Worm (Caenorhabditis elegans) whole organism, L4 larva: ENCODE data around the gene rgs-5.

ENCODE experiments used
- F26F4.8 ChIP-seq: fragments of 200-800 bp; sonication (Bioruptor generic); conservative IDR thresholded peaks from 2 replicates; pipeline ENCODE4 v1.3.6; 2022; ENCODE audit warnings: missing genetic modification characterization, missing compliant biosample characterization
- F37D6.2 ChIP-seq: sonication (generic microtip); optimal IDR thresholded peaks from 2 replicates; lab custom pipeline; 2016; ENCODE audit warnings: mild to moderate bottlenecking, missing genetic modification characterization, missing compliant biosample characterization
- R02D3.7 ChIP-seq: fragments of 150-350 bp; sonication (generic microtip); optimal IDR thresholded peaks from 3 replicates; lab custom pipeline; 2014; ENCODE audit warnings: missing biosample characterization, missing genetic modification characterization
- Y48G9A.11 ChIP-seq: fragments of 200-800 bp; sonication (Bioruptor generic); IDR thresholded peaks from 2 replicates; pipeline ENCODE4 v1.3.6; 2022; ENCODE audit warnings: missing genetic modification reagents, missing genetic modification characterization, missing compliant biosample characterization
- Y5F2A.4 ChIP-seq: fragments of 200-800 bp; sonication (Bioruptor generic); optimal IDR thresholded peaks from 2 replicates; lab custom pipeline; 2018; ENCODE audit warnings: mild to moderate bottlenecking, missing genetic modification characterization, missing compliant biosample characterization
- ZK337.2 ChIP-seq: fragments of 200-800 bp; sonication (Bioruptor generic); IDR thresholded peaks from 2 replicates; pipeline ENCODE4 v1.3.6; 2022; ENCODE audit warnings: missing genetic modification reagents, missing genetic modification characterization, missing compliant biosample characterization
- aly-2 ChIP-seq: sonication (generic microtip); optimal IDR thresholded peaks from 2 replicates; lab custom pipeline; 2018; ENCODE audit warnings: missing biosample characterization, missing genetic modification characterization
- arid-1 ChIP-seq: fragments of 200-800 bp; sonication (Bioruptor generic); conservative IDR thresholded peaks from 2 replicates; pipeline ENCODE4 v1.3.6; 2022; ENCODE audit warnings: missing genetic modification reagents, missing genetic modification characterization, missing compliant biosample characterization
- attf-4 ChIP-seq: sonication (generic microtip); optimal IDR thresholded peaks from 3 replicates; lab custom pipeline; 2017; ENCODE audit warnings: missing biosample characterization, missing genetic modification characterization
- ceh-20 ChIP-seq: fragments of 200-800 bp; sonication (Bioruptor generic); IDR thresholded peaks from 2 replicates; pipeline ENCODE4 v1.3.6; 2022; ENCODE audit warnings: missing genetic modification reagents, missing genetic modification characterization, missing compliant biosample characterization
- ceh-28 ChIP-seq: fragments of 150-350 bp; optimal IDR thresholded peaks from 2 replicates; lab custom pipeline; 2014; ENCODE audit warnings: missing biosample characterization, missing genetic modification reagents, missing genetic modification characterization
- daf-12 ChIP-seq: fragments of 150-350 bp; optimal IDR thresholded peaks from 2 replicates; lab custom pipeline; 2014; ENCODE audit warnings: missing biosample characterization, missing genetic modification reagents, missing genetic modification characterization
- daf-16 ChIP-seq, 3 experiments: sonication (generic microtip); optimal IDR thresholded peaks; 2 replicates each; lab custom pipeline; 2016 to 2017; ENCODE audit warnings: missing genetic modification characterization in 3 of 3, missing genetic modification reagents in 3 of 3, mild to moderate bottlenecking in 2 of 3, missing compliant biosample characterization in 2 of 3, missing biosample characterization in 1 of 3, moderate library complexity in 1 of 3
- daf-19 ChIP-seq: fragments of 200-800 bp; sonication (Bioruptor generic); conservative IDR thresholded peaks from 2 replicates; pipeline ENCODE4 v1.3.6; 2022; ENCODE audit warnings: missing genetic modification characterization, missing compliant biosample characterization
- daf-8 ChIP-seq: fragments of 200-800 bp; sonication (Bioruptor generic); IDR thresholded peaks from 2 replicates; pipeline ENCODE4 v1.3.6; 2022; ENCODE audit warnings: missing genetic modification characterization, missing compliant biosample characterization
- dmd-8 ChIP-seq: fragments of 200-800 bp; sonication (Bioruptor generic); IDR thresholded peaks from 2 replicates; pipeline ENCODE4 v1.3.6; 2022; ENCODE audit warnings: missing genetic modification characterization, missing compliant biosample characterization
- dmd-9 ChIP-seq: fragments of 200-800 bp; sonication (Bioruptor generic); IDR thresholded peaks from 2 replicates; pipeline ENCODE4 v1.3.6; 2022; ENCODE audit warnings: missing genetic modification reagents, missing genetic modification characterization, missing compliant biosample characterization
- dpl-1 ChIP-seq: fragments of 150-350 bp; optimal IDR thresholded peaks from 2 replicates; lab custom pipeline; 2014; ENCODE audit warnings: missing biosample characterization, missing genetic modification reagents, missing genetic modification characterization
- duxl-1 ChIP-seq: sonication (generic microtip); optimal IDR thresholded peaks from 2 replicates; lab custom pipeline; 2016; ENCODE audit warnings: mild to moderate bottlenecking, missing genetic modification characterization, moderate library complexity, missing compliant biosample characterization; ENCODE audit not compliant: poor library complexity
- dve-1 ChIP-seq: sonication (generic microtip); optimal IDR thresholded peaks from 2 replicates; lab custom pipeline; 2017; ENCODE audit warnings: antibody characterized with exemption, mild to moderate bottlenecking, missing genetic modification characterization, missing compliant biosample characterization; ENCODE audit not compliant: insufficient read depth
- egl-27 ChIP-seq: sonication (generic microtip); optimal IDR thresholded peaks from 3 replicates; lab custom pipeline; 2017; ENCODE audit warnings: missing biosample characterization, missing genetic modification reagents, missing genetic modification characterization
- egl-43 ChIP-seq: fragments of 200-800 bp; sonication (Bioruptor generic); IDR thresholded peaks from 2 replicates; pipeline ENCODE4 v1.3.6; 2022; ENCODE audit warnings: missing genetic modification reagents, missing genetic modification characterization, missing compliant biosample characterization
- fos-1 ChIP-seq: fragments of 150-350 bp; optimal IDR thresholded peaks from 2 replicates; lab custom pipeline; 2014; ENCODE audit warnings: missing biosample characterization, missing genetic modification characterization
- hif-1 ChIP-seq, 2 experiments: sonication (generic microtip); optimal IDR thresholded peaks; 2 replicates each; lab custom pipeline; 2016 to 2017; ENCODE audit warnings: missing compliant biosample characterization in 2 of 2, missing genetic modification characterization in 2 of 2, missing genetic modification reagents in 2 of 2, missing genotype in 2 of 2, mild to moderate bottlenecking in 1 of 2
- hlh-11 ChIP-seq: fragments of 200-800 bp; sonication (Bioruptor generic); optimal IDR thresholded peaks from 2 replicates; lab custom pipeline; 2018; ENCODE audit warnings: mild to moderate bottlenecking, missing genetic modification characterization, missing compliant biosample characterization
- hlh-30 ChIP-seq: sonication (generic microtip); optimal IDR thresholded peaks from 2 replicates; lab custom pipeline; 2017; ENCODE audit warnings: antibody characterized with exemption, mild to moderate bottlenecking, missing genetic modification characterization, missing compliant biosample characterization; ENCODE audit not compliant: insufficient read depth
- hmg-1.1 ChIP-seq: fragments of 200-800 bp; sonication (Bioruptor generic); IDR thresholded peaks from 2 replicates; pipeline ENCODE4 v1.3.6; 2022; ENCODE audit warnings: missing genetic modification reagents, missing genetic modification characterization, missing compliant biosample characterization
- jun-1 ChIP-seq: fragments of 150-350 bp; optimal IDR thresholded peaks from 2 replicates; lab custom pipeline; 2014; ENCODE audit warnings: missing biosample characterization, missing genetic modification reagents, missing genetic modification characterization
- lim-7 ChIP-seq: fragments of 200-800 bp; sonication (Bioruptor generic); IDR thresholded peaks from 2 replicates; pipeline ENCODE4 v1.3.6; 2022; ENCODE audit warnings: missing genetic modification characterization, missing compliant biosample characterization
- lin-1 ChIP-seq: fragments of 200-800 bp; sonication (Bioruptor generic); IDR thresholded peaks from 2 replicates; pipeline ENCODE4 v1.3.6; 2022; ENCODE audit warnings: missing genetic modification reagents, missing genetic modification characterization, missing compliant biosample characterization
- lin-15B ChIP-seq: fragments of 150-350 bp; sonication (generic microtip); optimal IDR thresholded peaks from 3 replicates; lab custom pipeline; 2014; ENCODE audit warnings: missing biosample characterization, missing genetic modification characterization
- lsy-2 ChIP-seq, 2 experiments: fragments of 150-350 bp in 1 of 2; sonication (generic microtip) in 1 of 2; optimal IDR thresholded peaks; 2 replicates each; lab custom pipeline; 2014 to 2017; ENCODE audit warnings: missing biosample characterization in 2 of 2, missing genetic modification characterization in 2 of 2
- mdt-29 ChIP-seq: fragments of 200-800 bp; sonication (Bioruptor generic); IDR thresholded peaks from 2 replicates; pipeline ENCODE4 v1.3.6; 2022; ENCODE audit warnings: missing genetic modification reagents, missing genetic modification characterization, missing compliant biosample characterization
- mes-2 ChIP-seq: sonication (generic microtip); optimal IDR thresholded peaks from 2 replicates; lab custom pipeline; 2016; ENCODE audit warnings: missing genotype, mild to moderate bottlenecking, missing genetic modification characterization, missing compliant biosample characterization; ENCODE audit not compliant: poor library complexity, severe bottlenecking
- mxl-3 ChIP-seq: fragments of 200-800 bp; sonication (Bioruptor generic); optimal IDR thresholded peaks from 2 replicates; lab custom pipeline; 2018; ENCODE audit warnings: mild to moderate bottlenecking, missing genetic modification characterization, missing compliant biosample characterization
- nhr-102 ChIP-seq: sonication (generic microtip); optimal IDR thresholded peaks from 2 replicates; lab custom pipeline; 2016; ENCODE audit warnings: mild to moderate bottlenecking, missing genetic modification characterization, moderate library complexity, missing compliant biosample characterization
- nhr-48 ChIP-seq: sonication (generic microtip); optimal IDR thresholded peaks from 2 replicates; lab custom pipeline; 2016; ENCODE audit warnings: mild to moderate bottlenecking, missing genetic modification characterization, missing compliant biosample characterization
- pha-4 ChIP-seq, 2 experiments: fragments of 150-350 bp in 1 of 2; fragments of 200-800 bp in 1 of 2; sonication (Bioruptor generic) in 1 of 2; IDR thresholded peaks in 1 of 2; optimal IDR thresholded peaks in 1 of 2; 2 replicates each; pipeline versions ENCODE4 v1.3.6 to Lab custom; 2014 to 2022; ENCODE audit warnings: missing genetic modification characterization in 2 of 2, missing genetic modification reagents in 2 of 2, missing biosample characterization in 1 of 2, missing compliant biosample characterization in 1 of 2
- php-3 ChIP-seq: fragments of 200-800 bp; sonication (Bioruptor generic); IDR thresholded peaks from 2 replicates; pipeline ENCODE4 v1.3.6; 2022; ENCODE audit warnings: missing genetic modification reagents, missing genetic modification characterization, missing compliant biosample characterization
- snpc-4 ChIP-seq: fragments of 150-350 bp; optimal IDR thresholded peaks from 2 replicates; lab custom pipeline; 2014; ENCODE audit warnings: missing biosample characterization, missing genetic modification characterization
- spr-1 ChIP-seq: sonication (generic microtip); optimal IDR thresholded peaks from 2 replicates; lab custom pipeline; 2016; ENCODE audit warnings: mild to moderate bottlenecking, missing genetic modification characterization, missing compliant biosample characterization
- spr-3 ChIP-seq: fragments of 200-800 bp; sonication (Bioruptor generic); optimal IDR thresholded peaks from 2 replicates; lab custom pipeline; 2018; ENCODE audit warnings: mild to moderate bottlenecking, missing genetic modification characterization, missing compliant biosample characterization
- unc-39 ChIP-seq: sonication (generic microtip); optimal IDR thresholded peaks from 2 replicates; lab custom pipeline; 2017; ENCODE audit warnings: missing biosample characterization, missing genetic modification characterization
- unc-62 ChIP-seq, 3 experiments: fragments of 150-350 bp in 1 of 3; sonication (generic microtip); optimal IDR thresholded peaks in 2 of 3; peaks in 1 of 3; 1 replicate in 1 of 3; 2 replicates in 2 of 3; lab custom pipeline; 2014 to 2017; ENCODE audit warnings: missing biosample characterization in 3 of 3, missing genetic modification characterization in 3 of 3, missing genetic modification reagents in 3 of 3, missing genotype in 1 of 3
- zag-1 ChIP-seq: fragments of 150-350 bp; optimal IDR thresholded peaks from 2 replicates; lab custom pipeline; 2014; ENCODE audit warnings: missing biosample characterization, missing genetic modification characterization
- zfp-2 ChIP-seq: sonication (generic microtip); optimal IDR thresholded peaks from 2 replicates; lab custom pipeline; 2016; ENCODE audit warnings: mild to moderate bottlenecking, missing genetic modification characterization, missing compliant biosample characterization
- zip-11 ChIP-seq: fragments of 200-800 bp; sonication (Bioruptor generic); IDR thresholded peaks from 2 replicates; pipeline ENCODE4 v1.3.6; 2022; ENCODE audit warnings: missing genetic modification characterization, missing compliant biosample characterization
- ztf-11 ChIP-seq: fragments of 150-350 bp; optimal IDR thresholded peaks from 2 replicates; lab custom pipeline; 2014; ENCODE audit warnings: missing biosample characterization, missing genetic modification characterization

The rgs-5 gene

DNA sequence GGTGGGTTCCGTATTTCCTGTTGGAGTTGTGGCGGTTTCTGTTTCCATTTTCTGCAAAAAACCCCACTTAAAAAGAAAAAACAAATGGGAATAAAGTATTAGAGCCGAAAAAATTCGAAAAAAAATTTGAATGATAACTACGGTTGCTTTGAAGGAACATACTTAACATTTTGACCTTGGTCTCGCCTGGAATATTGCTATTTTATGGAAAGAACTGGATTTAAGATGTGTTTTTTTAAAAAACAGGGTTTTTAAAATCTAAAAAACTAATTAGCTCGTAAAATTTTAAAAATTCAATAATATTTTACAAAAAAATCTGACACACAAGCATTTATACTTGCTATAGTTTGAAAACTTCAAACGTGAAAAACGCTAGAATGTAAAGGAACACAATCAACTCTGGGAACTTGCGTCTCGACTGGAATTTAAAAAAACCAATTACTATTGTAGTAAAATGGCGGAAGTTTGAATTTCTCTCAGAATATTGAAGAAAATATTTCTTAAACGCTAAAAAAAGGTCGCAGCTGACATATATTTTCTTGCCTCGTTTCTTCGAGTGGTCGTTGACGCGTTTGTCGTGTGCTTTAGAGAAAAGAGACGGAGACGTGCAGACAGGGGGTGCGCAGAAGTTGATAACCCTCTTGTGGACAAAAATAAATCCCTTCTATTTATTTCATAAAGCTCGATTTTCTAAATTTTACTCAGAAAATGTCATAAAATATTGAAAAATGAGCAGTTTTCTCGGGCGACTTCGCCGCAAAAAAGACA is at the start of gene rgs-5, which contains the start of gene lgg-3 (continued):
- TF ChIP-seq mes-2 (tag; lab: Kevin White, UChicago) (peak; percentile 71), R02D3.7 (tag; lab: Kevin White, UChicago) (no peak), dmd-8 (GFP tag; lab: Robert Waterston, UW) (no peak), daf-16 (GFP tag; optimal IDR thresholded peaks at IDR 0.05; lab: Kevin White, UChicago) (no peak), daf-16 (tag; optimal IDR thresholded peaks at IDR 0.05; lab: Kevin White, UChicago) (peak; percentile 8), Y5F2A.4 (no peak), daf-8 (GFP tag; lab: Robert Waterston, UW) (no peak), mdt-29 (GFP tag; lab: Robert Waterston, UW) (no peak), ceh-28 (no peak), lsy-2 (tag; optimal IDR thresholded peaks at IDR 0.05; lab: Kevin White, UChicago) (peak in 1 of 2 experiments; percentile 64), zfp-2 (tag; lab: Kevin White, UChicago) (no peak), Y48G9A.11 (GFP tag; lab: Robert Waterston, UW) (no peak), hif-1 (tag; optimal IDR thresholded peaks at IDR 0.05; lab: Kevin White, UChicago) (peak in 1 of 2 experiments; percentile 22), unc-39 (no peak), jun-1 (tag; lab: Kevin White, UChicago) (no peak), dmd-9 (GFP tag; lab: Robert Waterston, UW) (no peak), dve-1 (peak; percentile 1), duxl-1 (tag; lab: Kevin White, UChicago) (no peak), nhr-102 (tag; lab: Kevin White, UChicago) (no peak), egl-43 (GFP tag; lab: Robert Waterston, UW) (no peak), ztf-11 (tag; lab: Kevin White, UChicago) (no peak), spr-3 (GFP tag; lab: Kevin White, UChicago) (no peak), lim-7 (GFP tag; lab: Robert Waterston, UW) (no peak), daf-12 (no peak), aly-2 (tag; lab: Kevin White, UChicago) (no peak), zag-1 (tag; lab: Kevin White, UChicago) (no peak), snpc-4 (no peak), ZK337.2 (GFP tag; lab: Robert Waterston, UW) (no peak), unc-62 (GFP tag; optimal IDR thresholded peaks at IDR 0.05 in 1 of 2; lab: Kevin White, UChicago) (no peak), unc-62 (tag; optimal IDR thresholded peaks at IDR 0.05; lab: Kevin White, UChicago) (no peak), spr-1 (no peak), pha-4 (GFP tag; IDR thresholded peaks at IDR 0.05; lab: Robert Waterston, UW) (no peak), pha-4 (tag; optimal IDR thresholded peaks at IDR 0.05; lab: Kevin White, UChicago) (no peak), dpl-1 (GFP tag; lab: Kevin White, UChicago) (peak; percentile 58), nhr-48 (tag; lab: Kevin White, UChicago) (no peak), egl-27 (tag; lab: Kevin White, UChicago) (no peak), php-3 (GFP tag; lab: Robert Waterston, UW) (no peak), hlh-11 (peak; percentile 52), hmg-1.1 (GFP tag; lab: Robert Waterston, UW) (no peak), F37D6.2 (no peak), fos-1 (tag; lab: Kevin White, UChicago) (no peak), F26F4.8 (GFP tag; lab: Robert Waterston, UW) (no peak), ceh-20 (GFP tag; lab: Robert Waterston, UW) (no peak), lin-1 (GFP tag; lab: Robert Waterston, UW) (no peak), arid-1 (no peak), attf-4 (no peak), mxl-3 (GFP tag; lab: Kevin White, UChicago) (no peak), zip-11 (GFP tag; lab: Robert Waterston, UW) (no peak), lin-15B (tag; lab: Kevin White, UChicago) (no peak), daf-19 (GFP tag; lab: Robert Waterston, UW) (no peak), hlh-30 (tag; lab: Kevin White, UChicago) (peak; percentile 44)
